Fruit fly (Drosophila melanogaster) whole organism: ENCODE data around the gene CG43292.

Experiments
- psq ChIP-seq: fragments of >200 bp; optimal IDR thresholded peaks from 2 replicates; lab custom pipeline; 2017
- usp ChIP-seq: fragments of >200 bp; optimal IDR thresholded peaks from 2 replicates; lab custom pipeline; 2017; ENCODE audit warnings: missing biosample characterization, missing genetic modification characterization, mixed read lengths

dm6 chr3L:7437366-7437765, 38.0 kb upstream of the CG43292 start, which contains the start of gene CG14835:
- TF ChIP-seq psq (lab: Kevin White, UChicago) (no peak), usp (no peak)
